Fruit fly (Drosophila melanogaster) whole organism, wandering third instar larva: Measurements from ENCODE around the gene CG3191.

Experiments used
- CG32264 ChIP-seq: fragments of 200-800 bp; sonication (Bioruptor generic); optimal IDR thresholded peaks from 2 replicates; lab custom pipeline; 2016; ENCODE audit warnings: missing biosample characterization, missing genetic modification characterization
- CrebA ChIP-seq: fragments of 200-800 bp; sonication (Bioruptor generic); optimal IDR thresholded peaks from 2 replicates; lab custom pipeline; 2016; ENCODE audit warnings: missing biosample characterization, mild to moderate bottlenecking, missing genetic modification characterization, borderline replicate concordance
- GATAd ChIP-seq: sonication (Bioruptor generic); optimal IDR thresholded peaks from 2 replicates; lab custom pipeline; 2016; ENCODE audit warnings: missing biosample characterization, missing genetic modification characterization
- HLH106 ChIP-seq: fragments of 200-800 bp; optimal IDR thresholded peaks from 3 replicates; lab custom pipeline; 2019; ENCODE audit warnings: missing biosample characterization, mild to moderate bottlenecking, missing genetic modification characterization, moderate library complexity
- Hr78 ChIP-seq: fragments of >200 bp; optimal IDR thresholded peaks from 2 replicates; lab custom pipeline; 2017; ENCODE audit warnings: missing biosample characterization, missing genetic modification characterization
- Hr83 ChIP-seq: fragments of 200-300 bp; sonication (Bioruptor generic); optimal IDR thresholded peaks from 2 replicates; lab custom pipeline; 2016; ENCODE audit warnings: missing biosample characterization, mild to moderate bottlenecking, missing genetic modification characterization, moderate library complexity; ENCODE audit not compliant: poor library complexity, severe bottlenecking
- Jra ChIP-seq: sonication (Bioruptor generic); optimal IDR thresholded peaks from 2 replicates; lab custom pipeline; 2016; ENCODE audit warnings: missing biosample characterization, missing genetic modification characterization
- Mio ChIP-seq: sonication (Bioruptor generic); optimal IDR thresholded peaks from 2 replicates; lab custom pipeline; 2016; ENCODE audit warnings: missing biosample characterization, missing genetic modification characterization
- Myc ChIP-seq: fragments of >200 bp; optimal IDR thresholded peaks from 2 replicates; lab custom pipeline; 2017
- N ChIP-seq: fragments of >200 bp; optimal IDR thresholded peaks from 2 replicates; lab custom pipeline; 2018; ENCODE audit warnings: missing biosample characterization, missing external identifiers, missing genetic modification characterization
- OdsH ChIP-seq: fragments of 200-800 bp; sonication (Bioruptor generic); optimal IDR thresholded peaks from 2 replicates; lab custom pipeline; 2016; ENCODE audit warnings: missing biosample characterization, mild to moderate bottlenecking, missing genetic modification characterization
- Rel ChIP-seq, 2 experiments: fragments of 200-800 bp; sonication (Bioruptor generic) in 1 of 2; optimal IDR thresholded peaks; 2 replicates in 1 of 2; 3 replicates in 1 of 2; lab custom pipeline; 2016 to 2019; ENCODE audit warnings: mild to moderate bottlenecking in 2 of 2, missing biosample characterization in 2 of 2, missing genetic modification characterization in 2 of 2, moderate library complexity in 1 of 2
- Sp1 ChIP-seq: fragments of 200-800 bp; sonication (Bioruptor generic); optimal IDR thresholded peaks from 3 replicates; lab custom pipeline; 2019; ENCODE audit warnings: missing biosample characterization, mild to moderate bottlenecking, missing genetic modification characterization, moderate library complexity
- Vsx2 ChIP-seq: fragments of 200-300, 225-300 bp; sonication (Bioruptor generic); optimal IDR thresholded peaks from 2 replicates; lab custom pipeline; 2018; ENCODE audit warnings: missing biosample characterization, missing genetic modification characterization; ENCODE audit not compliant: partially characterized antibody
- br ChIP-seq: fragments of 200-800 bp; sonication (Bioruptor generic); optimal IDR thresholded peaks from 2 replicates; lab custom pipeline; 2016; ENCODE audit warnings: missing biosample characterization, missing genetic modification characterization
- brk ChIP-seq: fragments of 200-800 bp; sonication (Bioruptor generic); optimal IDR thresholded peaks from 2 replicates; lab custom pipeline; 2016; ENCODE audit warnings: missing biosample characterization, mild to moderate bottlenecking, missing genetic modification characterization
- dmrt93B ChIP-seq: fragments of 200-800 bp; sonication (Bioruptor generic); optimal IDR thresholded peaks from 2 replicates; lab custom pipeline; 2018; ENCODE audit warnings: missing biosample characterization, mild to moderate bottlenecking, missing genetic modification characterization
- dsf ChIP-seq: sonication (Bioruptor generic); optimal IDR thresholded peaks from 2 replicates; lab custom pipeline; 2016; ENCODE audit warnings: missing biosample characterization, missing genetic modification characterization, borderline replicate concordance
- ey ChIP-seq: fragments of 200-800 bp; sonication (Bioruptor generic); optimal IDR thresholded peaks from 2 replicates; lab custom pipeline; 2016; ENCODE audit warnings: missing biosample characterization, missing genetic modification characterization
- foxo ChIP-seq, 2 experiments: fragments of 200-800 bp; sonication (Bioruptor generic); optimal IDR thresholded peaks; 2 replicates in 1 of 2; 3 replicates in 1 of 2; lab custom pipeline; 2016 to 2017; ENCODE audit warnings: missing biosample characterization in 2 of 2, missing genetic modification characterization in 2 of 2
- fru ChIP-seq: fragments of 200-800 bp; sonication (Bioruptor generic); optimal IDR thresholded peaks from 3 replicates; lab custom pipeline; 2016; ENCODE audit warnings: missing biosample characterization, mild to moderate bottlenecking, missing genetic modification characterization
- h ChIP-seq: fragments of 200-800 bp; sonication (Bioruptor generic); optimal IDR thresholded peaks from 3 replicates; lab custom pipeline; 2016; ENCODE audit warnings: missing biosample characterization, mild to moderate bottlenecking, missing genetic modification characterization
- jim ChIP-seq: fragments of 175-275, 200-325 bp; sonication (Bioruptor generic); optimal IDR thresholded peaks from 2 replicates; lab custom pipeline; 2016; ENCODE audit warnings: missing biosample characterization, mild to moderate bottlenecking, missing genetic modification characterization
- lola ChIP-seq: fragments of >200 bp; optimal IDR thresholded peaks from 2 replicates; lab custom pipeline; 2017; ENCODE audit warnings: missing biosample characterization, missing genetic modification characterization
- pan ChIP-seq: fragments of >200 bp; optimal IDR thresholded peaks from 2 replicates; lab custom pipeline; 2017
- psq ChIP-seq: fragments of 200-800 bp; sonication (Bioruptor generic); optimal IDR thresholded peaks from 3 replicates; lab custom pipeline; 2017; ENCODE audit warnings: missing biosample characterization, mild to moderate bottlenecking, missing genetic modification characterization, moderate library complexity
- rgr ChIP-seq: fragments of 200-800 bp; sonication (Bioruptor generic); optimal IDR thresholded peaks from 3 replicates; lab custom pipeline; 2016; ENCODE audit warnings: missing biosample characterization, mild to moderate bottlenecking, missing genetic modification characterization
- sage ChIP-seq: fragments of 200-800 bp; sonication (Bioruptor generic); optimal IDR thresholded peaks from 2 replicates; lab custom pipeline; 2016; ENCODE audit warnings: missing biosample characterization, mild to moderate bottlenecking, missing genetic modification characterization
- sv ChIP-seq: fragments of 200-800 bp; sonication (Bioruptor generic); optimal IDR thresholded peaks from 3 replicates; lab custom pipeline; 2016; ENCODE audit warnings: missing biosample characterization, missing genetic modification characterization
- tai ChIP-seq: sonication (Bioruptor generic); optimal IDR thresholded peaks from 2 replicates; lab custom pipeline; 2016; ENCODE audit warnings: missing biosample characterization, missing genetic modification characterization
- usp ChIP-seq: fragments of >200 bp; optimal IDR thresholded peaks from 2 replicates; lab custom pipeline; 2017; ENCODE audit warnings: missing biosample characterization, missing genetic modification characterization
- woc ChIP-seq: sonication (Bioruptor generic); optimal IDR thresholded peaks from 2 replicates; lab custom pipeline; 2016; ENCODE audit warnings: missing biosample characterization, mild to moderate bottlenecking, missing genetic modification characterization

Gene CG3191

dm6 chrX:2293294-2293988 lies 41.6 kb upstream of the CG3191 start, which contains the start of gene CG2865 (continued):
- TF ChIP-seq GATAd (GFP tag; lab: Kevin White, UChicago) (peak; percentile 11), Jra (GFP tag; lab: Kevin White, UChicago) (peak; percentile 78), Vsx2 (GFP tag; lab: Kevin White, UChicago) (no peak), pan (no peak), woc (GFP tag; lab: Kevin White, UChicago) (peak; percentile 95), dmrt93B (peak; percentile 94), br (GFP tag; lab: Kevin White, UChicago) (peak; percentile 95), tai (peak; percentile 81)

dm6 chrX:2292410-2292809 lies 40.6 kb upstream of the CG3191 start:
- no peak for TF ChIP-seq woc (GFP tag; lab: Kevin White, UChicago)

- TF ChIP-seq ey (GFP tag; lab: Kevin White, UChicago), result no peak
- no peak for TF ChIP-seq Hr83
- no peak for TF ChIP-seq Rel (GFP tag; optimal IDR thresholded peaks at IDR 0.05; lab: Kevin White, UChicago)
- TF ChIP-seq Rel (tag; optimal IDR thresholded peaks at IDR 0.05; lab: Kevin White, UChicago), result no peak
- TF ChIP-seq HLH106 (tag; lab: Kevin White, UChicago), result no peak
- no peak for TF ChIP-seq dsf (GFP tag; lab: Kevin White, UChicago)
- no peak for TF ChIP-seq psq (GFP tag; lab: Kevin White, UChicago)
- TF ChIP-seq CrebA (GFP tag; lab: Kevin White, UChicago), result no peak
- TF ChIP-seq Myc (lab: Kevin White, UChicago), result no peak
- no peak for TF ChIP-seq usp (GFP tag; lab: Kevin White, UChicago)
- no peak for TF ChIP-seq OdsH (GFP tag; lab: Kevin White, UChicago)
- TF ChIP-seq Sp1 (GFP tag; lab: Kevin White, UChicago), result no peak
- TF ChIP-seq Mio (GFP tag; lab: Kevin White, UChicago), result no peak
- TF ChIP-seq tai, result no peak
- TF ChIP-seq brk, result no peak
- TF ChIP-seq foxo (GFP tag; optimal IDR thresholded peaks at IDR 0.05; lab: Kevin White, UChicago), result no peak
- TF ChIP-seq sage, result no peak
- no peak for TF ChIP-seq fru (GFP tag; lab: Kevin White, UChicago)
- TF ChIP-seq rgr (GFP tag; lab: Kevin White, UChicago), result no peak
- TF ChIP-seq, all 38 proteins: peak for 0
Measured at dm6 chrX:2291023-2291422, 39.2 kb upstream of the CG3191 start.

dm6 chrX:2289134-2289533 lies 37.3 kb upstream of the CG3191 start:
- TF ChIP-seq HLH106 (tag; lab: Kevin White, UChicago), result no peak
- no peak for TF ChIP-seq CG32264
- no peak for TF ChIP-seq GATAd (GFP tag; lab: Kevin White, UChicago)
- TF ChIP-seq Rel (GFP tag; optimal IDR thresholded peaks at IDR 0.05; lab: Kevin White, UChicago), result no peak
- TF ChIP-seq Rel (tag; optimal IDR thresholded peaks at IDR 0.05; lab: Kevin White, UChicago), result peak; percentile 9
- no peak for TF ChIP-seq brk
- no peak for TF ChIP-seq h (GFP tag; lab: Kevin White, UChicago)
- no peak for TF ChIP-seq OdsH (GFP tag; lab: Kevin White, UChicago)
- TF ChIP-seq psq (GFP tag; lab: Kevin White, UChicago), result peak; percentile 12
- no peak for TF ChIP-seq lola (GFP tag; lab: Kevin White, UChicago)
- TF ChIP-seq fru (GFP tag; lab: Kevin White, UChicago), result no peak
- TF ChIP-seq Jra (GFP tag; lab: Kevin White, UChicago), result no peak
- TF ChIP-seq dmrt93B, result no peak
- TF ChIP-seq Sp1 (GFP tag; lab: Kevin White, UChicago), result peak; percentile 39
- TF ChIP-seq tai, result no peak
- no peak for TF ChIP-seq sv (GFP tag; lab: Kevin White, UChicago)
- no peak for TF ChIP-seq ey (GFP tag; lab: Kevin White, UChicago)
- TF ChIP-seq CrebA (GFP tag; lab: Kevin White, UChicago), result no peak
- TF ChIP-seq N (GFP tag; lab: Kevin White, UChicago), result no peak
- TF ChIP-seq Myc (lab: Kevin White, UChicago), result no peak
- no peak for TF ChIP-seq Hr78 (GFP tag; lab: Kevin White, UChicago)
- TF ChIP-seq jim, result no peak
